ENCODE assay signal across 3 fruit fly cellular contexts in genomic region chr3L:3809943-3810342, dm6.
TF ChIP-seq lines count a peak whose summit lies in the region.

Gene CG32262 (minus strand): TSS chr3L:3810196.

- TF ChIP-seq CTCF in whole organism, embryonic (GFP tag; optimal IDR thresholded peaks at IDR 0.05; lab: Kevin White, UChicago), result no peak

TF ChIP-seq in whole organism, adult, 20 proteins besides CTCF, POLR2A, EP300 and RAD21:
- TF ChIP-seq CG33017 (tag; optimal IDR thresholded peaks at IDR 0.05; lab: Kevin White, UChicago), result no peak
- TF ChIP-seq Hr96 (GFP tag; optimal IDR thresholded peaks at IDR 0.05; lab: Kevin White, UChicago), result no peak
- peak; percentile 28 for TF ChIP-seq Mnt (GFP tag; optimal IDR thresholded peaks at IDR 0.05; lab: Kevin White, UChicago)
- TF ChIP-seq CG5204 (GFP tag; optimal IDR thresholded peaks at IDR 0.05; lab: Kevin White, UChicago), result no peak
- peak; percentile 29 for TF ChIP-seq bab1 (GFP tag; optimal IDR thresholded peaks at IDR 0.05; lab: Kevin White, UChicago)
- TF ChIP-seq Clk (GFP tag; optimal IDR thresholded peaks at IDR 0.05; lab: Kevin White, UChicago), result no peak

TF ChIP-seq in whole organism, embryonic, 481 proteins besides CTCF, POLR2A, EP300 and RAD21 (continues in another document):
- TF ChIP-seq Sry-δ (GFP tag; optimal IDR thresholded peaks at IDR 0.05; lab: Kevin White, UChicago), result peak; percentile 82
- TF ChIP-seq CG10147 (GFP tag; optimal IDR thresholded peaks at IDR 0.05; lab: Kevin White, UChicago), result peak; percentile 17
- peak; percentile 23 for TF ChIP-seq sug (tag; optimal IDR thresholded peaks at IDR 0.05; lab: Kevin White, UChicago)
- TF ChIP-seq CG8478 (optimal IDR thresholded peaks at IDR 0.05; lab: Kevin White, UChicago), result no peak
- TF ChIP-seq CG4617 (GFP tag; optimal IDR thresholded peaks at IDR 0.05; lab: Kevin White, UChicago; ENCODE audit: borderline replicate concordance), result peak; percentile 45
- TF ChIP-seq unc-4 (GFP tag; IDR thresholded peaks at IDR 0.05; lab: Robert Waterston, UW; ENCODE audit: partially characterized antibody), result peak; percentile 65
- TF ChIP-seq ERR (GFP tag; optimal IDR thresholded peaks at IDR 0.05; lab: Kevin White, UChicago), result no peak
- TF ChIP-seq CHES-1-like (GFP tag; optimal IDR thresholded peaks at IDR 0.05; lab: Kevin White, UChicago), result no peak
- 0 out of 3 replicates have a peak, but pooled peaks have one; percentile 46 for TF ChIP-seq mld (GFP tag; IDR thresholded peaks at IDR 0.05; lab: Robert Waterston, UW; ENCODE audit: partially characterized antibody)
- TF ChIP-seq E2f2 (GFP tag; IDR thresholded peaks at IDR 0.05; lab: Robert Waterston, UW), result peak; percentile 87
- TF ChIP-seq CG11085 (GFP tag; IDR thresholded peaks at IDR 0.05; lab: Robert Waterston, UW), result no peak
- no peak for TF ChIP-seq CG18764 (GFP tag; optimal IDR thresholded peaks at IDR 0.05; lab: Kevin White, UChicago)
- TF ChIP-seq her (GFP tag; optimal IDR thresholded peaks at IDR 0.05; lab: Kevin White, UChicago), result peak; percentile 11
- TF ChIP-seq Deaf1 (tag; optimal IDR thresholded peaks at IDR 0.05; lab: Kevin White, UChicago), result peak; percentile 58
- TF ChIP-seq Scr (GFP tag; IDR thresholded peaks at IDR 0.05; lab: Robert Waterston, UW; ENCODE audit: partially characterized antibody), result peak; percentile 61
- peak; percentile 80 for TF ChIP-seq MTF-1 (GFP tag; optimal IDR thresholded peaks at IDR 0.05; lab: Kevin White, UChicago; ENCODE audit: borderline replicate concordance)
- TF ChIP-seq grn (GFP tag; optimal IDR thresholded peaks at IDR 0.05; lab: Kevin White, UChicago), result no peak
- no peak for TF ChIP-seq jumu (GFP tag; optimal IDR thresholded peaks at IDR 0.05; lab: Kevin White, UChicago)
- no peak for TF ChIP-seq CG10209 (GFP tag; optimal IDR thresholded peaks at IDR 0.05; lab: Kevin White, UChicago)
- no peak for TF ChIP-seq slou (GFP tag; optimal IDR thresholded peaks at IDR 0.05; lab: Kevin White, UChicago)
- TF ChIP-seq Hmr (GFP tag; optimal IDR thresholded peaks at IDR 0.05; lab: Kevin White, UChicago), result peak; percentile 22
- peak; percentile 85 for TF ChIP-seq stwl (tag; optimal IDR thresholded peaks at IDR 0.05; lab: Kevin White, UChicago)
- TF ChIP-seq CG8290 (GFP tag; optimal IDR thresholded peaks at IDR 0.05; lab: Kevin White, UChicago), result no peak
- peak in 1 of 2 experiments; percentile 39 for TF ChIP-seq CG8290 (tag; optimal IDR thresholded peaks at IDR 0.05; lab: Kevin White, UChicago)
- TF ChIP-seq CG7928 (GFP tag; optimal IDR thresholded peaks at IDR 0.05; lab: Kevin White, UChicago), result no peak
- no peak for TF ChIP-seq zfh1 (GFP tag; IDR thresholded peaks at IDR 0.05; lab: Robert Waterston, UW)
- TF ChIP-seq B-H2 (GFP tag; optimal IDR thresholded peaks at IDR 0.05; lab: Kevin White, UChicago), result peak; percentile 13
- peak; percentile 17; the same call in 1 of the 2 replicates for TF ChIP-seq CG2129 (GFP tag; IDR thresholded peaks at IDR 0.05; lab: Robert Waterston, UW; ENCODE audit: partially characterized antibody)
- no peak for TF ChIP-seq zf30C (GFP tag; optimal IDR thresholded peaks at IDR 0.05; lab: Kevin White, UChicago)
- TF ChIP-seq sr (GFP tag; IDR thresholded peaks at IDR 0.05; lab: Robert Waterston, UW), result no peak
- no peak; the same call in 2 of the 3 replicates for TF ChIP-seq vnd (GFP tag; IDR thresholded peaks at IDR 0.05; lab: Robert Waterston, UW; ENCODE audit: partially characterized antibody)
- TF ChIP-seq Atf-2 (GFP tag; optimal IDR thresholded peaks at IDR 0.05; lab: Kevin White, UChicago), result no peak
- TF ChIP-seq Max (GFP tag; optimal IDR thresholded peaks at IDR 0.05; lab: Kevin White, UChicago), result no peak
- no peak for TF ChIP-seq CG1832 (GFP tag; optimal IDR thresholded peaks at IDR 0.05; lab: Kevin White, UChicago)
- TF ChIP-seq E2f1 (GFP tag; IDR thresholded peaks at IDR 0.05; lab: Robert Waterston, UW), result no peak
- peak; percentile 70 for TF ChIP-seq Bgb (GFP tag; IDR thresholded peaks at IDR 0.05; lab: Robert Waterston, UW; ENCODE audit: partially characterized antibody)
- no peak for TF ChIP-seq B-H1 (GFP tag; IDR thresholded peaks at IDR 0.05; lab: Robert Waterston, UW)
- peak; percentile 80 for TF ChIP-seq CG13287 (GFP tag; IDR thresholded peaks at IDR 0.05; lab: Robert Waterston, UW; ENCODE audit: partially characterized antibody)
- TF ChIP-seq rib (GFP tag; IDR thresholded peaks at IDR 0.05; lab: Robert Waterston, UW), result no peak
- TF ChIP-seq Stat92E (GFP tag; optimal IDR thresholded peaks at IDR 0.05; lab: Kevin White, UChicago), result peak in 1 of 3 experiments; percentile 35
- no peak for TF ChIP-seq lilli (GFP tag; optimal IDR thresholded peaks at IDR 0.05; lab: Kevin White, UChicago)

TF ChIP-seq in whole organism, prepupa, 60 proteins besides CTCF, POLR2A, EP300 and RAD21:
- TF ChIP-seq cyc (GFP tag; optimal IDR thresholded peaks at IDR 0.05; lab: Kevin White, UChicago) (no peak), topi (GFP tag; optimal IDR thresholded peaks at IDR 0.05; lab: Kevin White, UChicago) (no peak), esn (GFP tag; optimal IDR thresholded peaks at IDR 0.05; lab: Kevin White, UChicago) (peak; percentile 25), Eip75B (GFP tag; optimal IDR thresholded peaks at IDR 0.05; lab: Kevin White, UChicago) (no peak)
